Worm (Caenorhabditis elegans) whole organism, L1 larva: ENCODE data around the gene C14C6.3.

Experiments
- efl-1 ChIP-seq, 4 experiments: fragments of 150-350 bp; optimal IDR thresholded peaks in 3 of 4; peaks in 1 of 4; 1 replicate in 1 of 4; 2 replicates in 3 of 4; lab custom pipeline; 2014; ENCODE audit warnings: missing biosample characterization in 2 of 4, missing genetic modification characterization in 2 of 4, missing genetic modification reagents in 2 of 4
- ets-5 ChIP-seq: fragments of 200-800 bp; sonication (Bioruptor generic); IDR thresholded peaks from 2 replicates; pipeline ENCODE4 v1.3.6; 2022; ENCODE audit warnings: missing genetic modification characterization, missing compliant biosample characterization
- lin-14 ChIP-seq: fragments of 200-800 bp; sonication (Bioruptor generic); optimal IDR thresholded peaks from 2 replicates; lab custom pipeline; 2018; ENCODE audit warnings: mild to moderate bottlenecking, missing genetic modification characterization, moderate library complexity, missing compliant biosample characterization
- lsy-2 ChIP-seq, 2 experiments: fragments of 150-350 bp; optimal IDR thresholded peaks; 2 replicates each; lab custom pipeline; 2014; ENCODE audit warnings: missing biosample characterization in 2 of 2, missing genetic modification characterization in 2 of 2
- pqm-1 ChIP-seq: sonication (generic microtip); optimal IDR thresholded peaks from 3 replicates; lab custom pipeline; 2017; ENCODE audit warnings: missing biosample characterization, missing genetic modification characterization
- xbp-1 ChIP-seq: sonication (generic microtip); optimal IDR thresholded peaks from 2 replicates; lab custom pipeline; 2016; ENCODE audit warnings: missing genetic modification characterization, missing compliant biosample characterization

DNA sequence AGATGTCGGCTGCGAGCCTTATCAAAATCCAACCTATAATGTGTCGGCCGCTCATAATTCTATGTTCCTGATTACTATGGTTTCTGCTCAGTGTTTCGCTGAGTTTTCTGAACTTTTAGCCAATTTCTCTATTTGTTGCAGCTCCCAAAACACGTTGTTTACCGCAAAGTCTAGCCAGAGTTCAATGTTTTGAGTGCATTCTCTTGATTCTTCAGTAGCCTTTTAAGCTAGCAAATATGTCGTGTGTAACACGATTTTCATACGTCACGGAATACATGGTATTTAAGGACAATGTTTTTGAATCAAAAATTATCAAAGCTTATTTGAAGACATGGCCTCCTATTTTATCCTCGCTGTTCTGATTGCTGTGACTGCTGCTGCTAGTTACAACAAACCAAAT lies 38.1 kb upstream of the C14C6.3 start, which contains the start of gene srlf-19:
- TF ChIP-seq lsy-2 (tag; optimal IDR thresholded peaks at IDR 0.05; lab: Kevin White, UChicago) (no peak), efl-1 (optimal IDR thresholded peaks at IDR 0.05; lab: Kevin White, UChicago) (no peak), efl-1 (GFP tag; optimal IDR thresholded peaks at IDR 0.05 in 1 of 2; lab: Kevin White, UChicago) (no peak), xbp-1 (no peak), ets-5 (no peak), pqm-1 (tag; lab: Kevin White, UChicago) (no peak), lin-14 (GFP tag; lab: Kevin White, UChicago) (no peak)
